Worm (Caenorhabditis elegans): ENCODE results near the gene srx-67.

DNA sequence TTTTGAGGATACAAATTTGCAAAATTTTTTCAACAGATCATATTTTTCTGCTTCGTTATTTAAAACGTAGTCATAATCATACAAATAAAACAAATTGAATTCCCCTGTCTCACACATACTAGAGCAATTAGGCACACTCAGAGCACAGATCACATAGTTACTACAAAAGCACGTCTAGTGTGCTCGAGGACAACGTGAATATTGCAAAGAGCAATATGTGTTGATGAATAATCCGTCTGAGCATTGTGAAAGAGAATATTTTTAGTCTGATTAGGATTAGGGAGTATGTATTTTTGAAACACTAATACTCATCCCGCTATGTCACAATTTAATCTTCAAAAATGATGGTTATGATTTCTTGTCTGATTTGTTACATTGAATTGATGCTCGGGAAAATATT lies 39.3 kb upstream of the srx-67 start:
- TF ChIP-seq crh-2 (tag; optimal IDR thresholded peaks at IDR 0.05) (no peak), nhr-77 (tag; optimal IDR thresholded peaks at IDR 0.05) (no peak), ama-1 (optimal IDR thresholded peaks at IDR 0.05) (no peak), ZK546.5 (tag; optimal IDR thresholded peaks at IDR 0.05) (no peak), skn-1 (tag; optimal IDR thresholded peaks at IDR 0.05) (no peak), nhr-237 (tag; optimal IDR thresholded peaks at IDR 0.05) (no peak), nhr-25 (tag; optimal IDR thresholded peaks at IDR 0.05) (no peak), aly-2 (tag; optimal IDR thresholded peaks at IDR 0.05) (no peak)

Data from whole organism, L2 larva.